Worm (Caenorhabditis elegans) whole organism, mixed stage, embryonic: Measurements from ENCODE around the gene F10G7.5.

ENCODE experiments used
- lin-13 ChIP-seq: fragments of 150-350 bp; optimal IDR thresholded peaks from 2 replicates; lab custom pipeline; 2014; ENCODE audit warnings: missing biosample characterization, missing genetic modification characterization
- mep-1 ChIP-seq: fragments of 150-350 bp; optimal IDR thresholded peaks from 2 replicates; lab custom pipeline; 2017; ENCODE audit warnings: missing biosample characterization, missing genetic modification reagents, missing genetic modification characterization, inconsistent platforms
- nhr-2 ChIP-seq: fragments of 150-350 bp; optimal IDR thresholded peaks from 2 replicates; lab custom pipeline; 2014; ENCODE audit warnings: missing biosample characterization, missing genetic modification characterization
- nhr-237 ChIP-seq: fragments of 150-350 bp; optimal IDR thresholded peaks from 2 replicates; lab custom pipeline; 2014; ENCODE audit warnings: missing biosample characterization, missing genetic modification characterization

ce11 chrII:4741527-4742187 is 48.4 kb downstream of the F10G7.5 start, which contains the start of gene acs-11:
- TF ChIP-seq nhr-2 (tag; lab: Kevin White, UChicago) = no peak
- TF ChIP-seq nhr-237 (tag; lab: Kevin White, UChicago) = no peak
- no peak for TF ChIP-seq lin-13 (tag; lab: Kevin White, UChicago)
- no peak for TF ChIP-seq mep-1 (tag; lab: Kevin White, UChicago)
